Worm (Caenorhabditis elegans): ENCODE results near the gene K02C4.5.

- no peak for TF ChIP-seq med-1 (GFP tag; optimal IDR thresholded peaks at IDR 0.05; ENCODE audit: insufficient read depth)
- TF ChIP-seq ref-1 (GFP tag; conservative IDR thresholded peaks at IDR 0.05), result no peak
- no peak for TF ChIP-seq T22C8.4 (GFP tag; IDR thresholded peaks at IDR 0.05)
- TF ChIP-seq cog-1 (tag; optimal IDR thresholded peaks at IDR 0.05), result no peak
These were observed 43.6 kb upstream of the K02C4.5 start for ce11 chrII:8034617-8035016.

All from whole organism, midembryonic.